Worm (Caenorhabditis elegans): ENCODE measurements around the gene ced-3.
A peak's percentile ranks its signal among the peaks of the same experiment; 100 is the strongest.

ced-3 gene

ce11 chrIV:13231393-13231792, 27.5 kb upstream of the ced-3 start (continued):
- TF ChIP-seq fkh-10 (GFP tag; optimal IDR thresholded peaks at IDR 0.05) (no peak), daf-16 (GFP tag; optimal IDR thresholded peaks at IDR 0.05) (no peak), daf-16 (tag; optimal IDR thresholded peaks at IDR 0.05) (no peak), fos-1 (tag; optimal IDR thresholded peaks at IDR 0.05) (no peak), duxl-1 (tag; optimal IDR thresholded peaks at IDR 0.05; ENCODE audit: poor library complexity) (no peak), nhr-6 (tag; optimal IDR thresholded peaks at IDR 0.05) (peak; percentile 72), nhr-42 (GFP tag; IDR thresholded peaks at IDR 0.05) (no peak), ceh-20 (GFP tag; IDR thresholded peaks at IDR 0.05) (no peak), spr-3 (GFP tag; optimal IDR thresholded peaks at IDR 0.05) (no peak), daf-12 (tag; optimal IDR thresholded peaks at IDR 0.05) (no peak), vab-7 (GFP tag; IDR thresholded peaks at IDR 0.05) (no peak), dmd-6 (GFP tag; IDR thresholded peaks at IDR 0.05) (no peak), lir-3 (tag; optimal IDR thresholded peaks at IDR 0.05) (no peak), zfp-2 (tag; optimal IDR thresholded peaks at IDR 0.05) (no peak), aly-2 (tag; optimal IDR thresholded peaks at IDR 0.05) (no peak), T26A8.4 (GFP tag; IDR thresholded peaks at IDR 0.05) (no peak), hif-1 (tag; optimal IDR thresholded peaks at IDR 0.05) (peak in 1 of 2 experiments; percentile 15), lin-13 (GFP tag; optimal IDR thresholded peaks at IDR 0.05) (no peak), ceh-32 (tag; optimal IDR thresholded peaks at IDR 0.05; ENCODE audit: poor library complexity) (no peak), unc-130 (GFP tag; optimal IDR thresholded peaks at IDR 0.05) (no peak), mdl-1 (tag; optimal IDR thresholded peaks at IDR 0.05) (no peak), mep-1 (tag; optimal IDR thresholded peaks at IDR 0.05) (peak; percentile 49), Y48G9A.11 (GFP tag; IDR thresholded peaks at IDR 0.05) (no peak), nhr-48 (tag; optimal IDR thresholded peaks at IDR 0.05) (no peak), php-3 (GFP tag; IDR thresholded peaks at IDR 0.05) (no peak), lin-1 (GFP tag; IDR thresholded peaks at IDR 0.05) (no peak), Y5F2A.4 (GFP tag; optimal IDR thresholded peaks at IDR 0.05) (no peak), nhr-28 (tag; optimal IDR thresholded peaks at IDR 0.05) (peak; percentile 9), unc-62 (GFP tag; optimal IDR thresholded peaks at IDR 0.05 in 1 of 2) (no peak), unc-62 (tag; optimal IDR thresholded peaks at IDR 0.05) (no peak), dve-1 (tag; optimal IDR thresholded peaks at IDR 0.05; ENCODE audit: insufficient read depth) (peak; percentile 4), set-16 (GFP tag; IDR thresholded peaks at IDR 0.05) (no peak), lin-15B (tag; optimal IDR thresholded peaks at IDR 0.05) (no peak), ceh-82 (tag; optimal IDR thresholded peaks at IDR 0.05) (no peak), mxl-2 (GFP tag; conservative IDR thresholded peaks at IDR 0.05) (no peak), T20F7.1 (GFP tag; optimal IDR thresholded peaks at IDR 0.05) (peak; percentile 42), F44E2.7 (GFP tag; IDR thresholded peaks at IDR 0.05) (no peak), ces-1 (GFP tag; optimal IDR thresholded peaks at IDR 0.05) (peak; percentile 33), dmd-8 (GFP tag; IDR thresholded peaks at IDR 0.05) (no peak), egl-27 (tag; optimal IDR thresholded peaks at IDR 0.05) (no peak), D1046.2 (GFP tag; IDR thresholded peaks at IDR 0.05) (no peak), snpc-1.2 (GFP tag; IDR thresholded peaks at IDR 0.05) (no peak), ztf-11 (tag; optimal IDR thresholded peaks at IDR 0.05) (no peak), F49E8.2 (tag; optimal IDR thresholded peaks at IDR 0.05; ENCODE audit: borderline replicate concordance) (no peak), egl-43 (GFP tag; IDR thresholded peaks at IDR 0.05) (no peak), spr-1 (tag; optimal IDR thresholded peaks at IDR 0.05) (no peak), unc-39 (tag; optimal IDR thresholded peaks at IDR 0.05) (no peak), nhr-111 (GFP tag; optimal IDR thresholded peaks at IDR 0.05) (no peak), lin-38 (GFP tag; IDR thresholded peaks at IDR 0.05) (peak; percentile 46; the same call in 1 of the 2 replicates), nhr-11 (tag; optimal IDR thresholded peaks at IDR 0.05) (no peak), madf-9 (GFP tag; conservative IDR thresholded peaks at IDR 0.05) (no peak), ceh-28 (tag; optimal IDR thresholded peaks at IDR 0.05) (no peak), F10B5.3 (tag; optimal IDR thresholded peaks at IDR 0.05) (no peak)
